Worm (Caenorhabditis elegans) whole organism, young adult: ENCODE results near the gene F32D1.8.
A peak's percentile ranks its signal among the peaks of the same experiment; 100 is the strongest.

Source experiments
- B0035.1 ChIP-seq: sonication (generic microtip); optimal IDR thresholded peaks from 2 replicates; lab custom pipeline; 2016; ENCODE audit warnings: missing genetic modification characterization, mild to moderate bottlenecking, missing compliant biosample characterization, missing genotype, missing genetic modification reagents
- D2030.7 ChIP-seq: fragments of 200-800 bp; sonication (Bioruptor generic); IDR thresholded peaks from 2 replicates; pipeline ENCODE4 v1.3.6; 2022; ENCODE audit warnings: missing genetic modification reagents, missing genetic modification characterization, missing compliant biosample characterization
- F10E7.11 ChIP-seq: sonication (generic microtip); optimal IDR thresholded peaks from 2 replicates; lab custom pipeline; 2017; ENCODE audit warnings: mild to moderate bottlenecking, missing genetic modification characterization, moderate library complexity, missing compliant biosample characterization
- F49E8.2 ChIP-seq: sonication (generic microtip); optimal IDR thresholded peaks from 3 replicates; lab custom pipeline; 2017; ENCODE audit warnings: missing genetic modification characterization, mild to moderate bottlenecking, missing compliant biosample characterization, antibody characterized with exemption, moderate library complexity; ENCODE audit not compliant: insufficient read depth
- F57A8.1 ChIP-seq: fragments of 200-800 bp; sonication (Bioruptor generic); optimal IDR thresholded peaks from 2 replicates; lab custom pipeline; 2018; ENCODE audit warnings: mild to moderate bottlenecking, missing genetic modification characterization, moderate library complexity, missing compliant biosample characterization
- Y67H2A.10 ChIP-seq: fragments of 200-800 bp; sonication (Bioruptor generic); conservative IDR thresholded peaks from 2 replicates; pipeline ENCODE4 v1.3.6; 2022; ENCODE audit warnings: missing genetic modification reagents, missing genetic modification characterization, missing compliant biosample characterization
- Y79H2A.3 ChIP-seq: fragments of 200-800 bp; sonication (Bioruptor generic); conservative IDR thresholded peaks from 2 replicates; pipeline ENCODE4 v1.3.6; 2022; ENCODE audit warnings: missing genetic modification reagents, missing genetic modification characterization, missing compliant biosample characterization
- ZK185.1 ChIP-seq: sonication (generic microtip); optimal IDR thresholded peaks from 2 replicates; lab custom pipeline; 2016; ENCODE audit warnings: mild to moderate bottlenecking, missing genetic modification characterization, missing compliant biosample characterization; ENCODE audit not compliant: poor library complexity, severe bottlenecking
- ama-1 ChIP-seq, 3 experiments: fragments of 150-350 bp in 1 of 3; sonication (generic microtip) in 2 of 3; optimal IDR thresholded peaks; 2 replicates each; lab custom pipeline; 2014 to 2018; ENCODE audit warnings: missing biosample characterization in 2 of 3, missing genetic modification characterization in 2 of 3, missing genetic modification reagents in 2 of 3
- aptf-3 ChIP-seq: fragments of 200-800 bp; sonication (Bioruptor generic); IDR thresholded peaks from 2 replicates; pipeline ENCODE4 v1.3.6; 2022; ENCODE audit warnings: missing genetic modification characterization, missing compliant biosample characterization
- athp-1 ChIP-seq: sonication (generic microtip); optimal IDR thresholded peaks from 2 replicates; lab custom pipeline; 2017; ENCODE audit warnings: mild to moderate bottlenecking, missing genetic modification characterization, missing compliant biosample characterization
- bed-2 ChIP-seq: fragments of 200-800 bp; sonication (Bioruptor generic); IDR thresholded peaks from 2 replicates; pipeline ENCODE4 v1.3.6; 2022; ENCODE audit warnings: missing genetic modification reagents, missing genetic modification characterization, missing compliant biosample characterization
- cebp-1 ChIP-seq, 2 experiments: fragments of 200-800 bp in 1 of 2; sonication (Bioruptor generic) in 1 of 2; sonication (generic microtip) in 1 of 2; IDR thresholded peaks in 1 of 2; optimal IDR thresholded peaks in 1 of 2; 2 replicates each; pipeline versions ENCODE4 v1.3.6 to Lab custom; 2017 to 2022; ENCODE audit warnings: missing compliant biosample characterization in 2 of 2, missing genetic modification characterization in 2 of 2, mild to moderate bottlenecking in 1 of 2, missing genetic modification reagents in 1 of 2, moderate library complexity in 1 of 2
- egrh-3 ChIP-seq: fragments of 200-800 bp; sonication (Bioruptor generic); IDR thresholded peaks from 2 replicates; pipeline ENCODE4 v1.3.6; 2022; ENCODE audit warnings: missing genetic modification reagents, missing genetic modification characterization, missing compliant biosample characterization
- ekl-4 ChIP-seq: fragments of 200-800 bp; sonication (Bioruptor generic); IDR thresholded peaks from 2 replicates; pipeline ENCODE4 v1.3.6; 2022; ENCODE audit warnings: missing genetic modification reagents, missing genetic modification characterization, missing compliant biosample characterization
- ets-4 ChIP-seq: fragments of 200-800 bp; sonication (Bioruptor generic); optimal IDR thresholded peaks from 2 replicates; lab custom pipeline; 2018; ENCODE audit warnings: mild to moderate bottlenecking, missing genetic modification characterization, missing compliant biosample characterization
- gei-17 ChIP-seq: fragments of 200-800 bp; sonication (Bioruptor generic); optimal IDR thresholded peaks from 2 replicates; lab custom pipeline; 2018; ENCODE audit warnings: mild to moderate bottlenecking, missing genetic modification characterization, missing compliant biosample characterization
- hmg-1.2 ChIP-seq: fragments of 200-800 bp; sonication (Bioruptor generic); IDR thresholded peaks from 2 replicates; pipeline ENCODE4 v1.3.6; 2022; ENCODE audit warnings: missing genetic modification reagents, missing genetic modification characterization, missing compliant biosample characterization
- hmg-20 ChIP-seq: fragments of 200-800 bp; sonication (Bioruptor generic); IDR thresholded peaks from 2 replicates; pipeline ENCODE4 v1.3.6; 2022; ENCODE audit warnings: missing genetic modification reagents, missing genetic modification characterization, missing compliant biosample characterization
- hrde-1 ChIP-seq: sonication (generic microtip); optimal IDR thresholded peaks from 2 replicates; lab custom pipeline; 2016; ENCODE audit warnings: missing genetic modification characterization, mild to moderate bottlenecking, missing compliant biosample characterization, moderate library complexity, missing genotype, missing genetic modification reagents, borderline replicate concordance
- lag-1 ChIP-seq: fragments of 200-800 bp; sonication (Bioruptor generic); IDR thresholded peaks from 2 replicates; pipeline ENCODE4 v1.3.6; 2022; ENCODE audit warnings: missing genetic modification reagents, missing genetic modification characterization, missing compliant biosample characterization
- lir-1 ChIP-seq: fragments of 200-800 bp; sonication (Bioruptor generic); conservative IDR thresholded peaks from 2 replicates; pipeline ENCODE4 v1.3.6; 2022; ENCODE audit warnings: missing genetic modification reagents, missing genetic modification characterization, missing compliant biosample characterization
- lsl-1 ChIP-seq: fragments of 200-800 bp; sonication (Bioruptor generic); optimal IDR thresholded peaks from 2 replicates; lab custom pipeline; 2018; ENCODE audit warnings: mild to moderate bottlenecking, missing genetic modification characterization, moderate library complexity, missing compliant biosample characterization
- madf-10 ChIP-seq: sonication (generic microtip); optimal IDR thresholded peaks from 2 replicates; lab custom pipeline; 2016; ENCODE audit warnings: mild to moderate bottlenecking, missing genetic modification characterization, missing compliant biosample characterization
- madf-6 ChIP-seq: fragments of 200-800 bp; sonication (Bioruptor generic); IDR thresholded peaks from 2 replicates; pipeline ENCODE4 v1.3.6; 2022; ENCODE audit warnings: missing genetic modification reagents, missing genetic modification characterization, missing compliant biosample characterization
- madf-8 ChIP-seq: fragments of 200-800 bp; sonication (Bioruptor generic); conservative IDR thresholded peaks from 2 replicates; pipeline ENCODE4 v1.3.6; 2022; ENCODE audit warnings: missing genetic modification reagents, missing genetic modification characterization, missing compliant biosample characterization
- mes-4 ChIP-seq: sonication (generic microtip); optimal IDR thresholded peaks from 2 replicates; lab custom pipeline; 2016; ENCODE audit warnings: missing genotype, missing genetic modification characterization, missing compliant biosample characterization
- nfya-1 ChIP-seq: sonication (generic microtip); optimal IDR thresholded peaks from 2 replicates; lab custom pipeline; 2017; ENCODE audit warnings: antibody characterized with exemption, missing compliant biosample characterization, missing genetic modification characterization, borderline replicate concordance; ENCODE audit not compliant: insufficient read depth
- nfya-2 ChIP-seq: fragments of 200-800 bp; sonication (Bioruptor generic); IDR thresholded peaks from 2 replicates; pipeline ENCODE4 v1.3.6; 2022; ENCODE audit warnings: missing genetic modification reagents, missing genetic modification characterization, missing compliant biosample characterization
- nfyb-1 ChIP-seq: fragments of 200-800 bp; sonication (Bioruptor generic); IDR thresholded peaks from 2 replicates; pipeline ENCODE4 v1.3.6; 2022; ENCODE audit warnings: missing genetic modification reagents, missing genetic modification characterization, missing compliant biosample characterization
- nhr-179 ChIP-seq: sonication (generic microtip); optimal IDR thresholded peaks from 2 replicates; lab custom pipeline; 2016; ENCODE audit warnings: mild to moderate bottlenecking, missing genetic modification characterization, missing compliant biosample characterization
- nhr-27 ChIP-seq: fragments of 200-800 bp; sonication (Bioruptor generic); optimal IDR thresholded peaks from 2 replicates; lab custom pipeline; 2018; ENCODE audit warnings: mild to moderate bottlenecking, missing genetic modification characterization, moderate library complexity, missing compliant biosample characterization
- rec-8 ChIP-seq, 2 experiments: sonication (generic microtip); optimal IDR thresholded peaks; 2 replicates each; lab custom pipeline; 2016; ENCODE audit warnings: mild to moderate bottlenecking in 2 of 2, missing genetic modification characterization in 2 of 2, missing genetic modification reagents in 2 of 2, missing genotype in 2 of 2, missing biosample characterization in 1 of 2, missing compliant biosample characterization in 1 of 2, moderate library complexity in 1 of 2
- rpc-1 ChIP-seq, 2 experiments: fragments of 150-350 bp in 1 of 2; sonication (generic microtip) in 1 of 2; optimal IDR thresholded peaks; 2 replicates each; lab custom pipeline; 2014 to 2018; ENCODE audit warnings: missing biosample characterization in 1 of 2, missing genetic modification characterization in 1 of 2, missing genetic modification reagents in 1 of 2, missing genotype in 1 of 2
- snpc-1.3 ChIP-seq: sonication (generic microtip); optimal IDR thresholded peaks from 2 replicates; lab custom pipeline; 2017; ENCODE audit warnings: missing genetic modification characterization, mild to moderate bottlenecking, missing compliant biosample characterization, antibody characterized with exemption, moderate library complexity, missing genotype, missing genetic modification reagents; ENCODE audit not compliant: insufficient read depth
- snpc-3.4 ChIP-seq: sonication (generic microtip); optimal IDR thresholded peaks from 2 replicates; lab custom pipeline; 2017; ENCODE audit warnings: missing genetic modification characterization, mild to moderate bottlenecking, missing compliant biosample characterization, antibody characterized with exemption, moderate library complexity, missing genotype, missing genetic modification reagents
- snpc-4 ChIP-seq, 5 experiments: fragments of 150-350 bp in 1 of 5; sonication (generic microtip) in 4 of 5; optimal IDR thresholded peaks; 2 replicates each; lab custom pipeline; 2014 to 2018; ENCODE audit warnings: missing genetic modification characterization in 5 of 5, missing biosample characterization in 3 of 5, antibody characterized with exemption in 2 of 5, mild to moderate bottlenecking in 2 of 5, missing compliant biosample characterization in 2 of 5, missing genotype in 2 of 5, moderate library complexity in 2 of 5, missing genetic modification reagents in 1 of 5
- sptf-2 ChIP-seq: fragments of 200-800 bp; sonication (Bioruptor generic); optimal IDR thresholded peaks from 2 replicates; lab custom pipeline; 2018; ENCODE audit warnings: mild to moderate bottlenecking, missing genetic modification characterization, missing compliant biosample characterization
- unc-62 ChIP-seq: fragments of 150-350 bp; optimal IDR thresholded peaks from 2 replicates; lab custom pipeline; 2014; ENCODE audit warnings: missing biosample characterization, missing genetic modification reagents, missing genetic modification characterization
- ztf-18 ChIP-seq: sonication (generic microtip); optimal IDR thresholded peaks from 2 replicates; lab custom pipeline; 2016; ENCODE audit warnings: missing genotype, mild to moderate bottlenecking, missing genetic modification characterization, missing compliant biosample characterization

Gene F32D1.8

ce11 chrV:4373656-4374055, 3.9 kb downstream of the F32D1.8 start:
- 0 out of 2 replicates have a peak, but pooled peaks have one; percentile 34 for TF ChIP-seq nfyb-1 (GFP tag; lab: Robert Waterston, UW)
- TF ChIP-seq nhr-179 (tag; lab: Kevin White, UChicago): no peak
- TF ChIP-seq snpc-3.4 (tag; lab: Kevin White, UChicago): peak; percentile 44
- no peak for TF ChIP-seq nhr-27
- no peak for TF ChIP-seq nfya-1 (tag; lab: Kevin White, UChicago)
- TF ChIP-seq Y67H2A.10: no peak
- peak; percentile 51 for TF ChIP-seq snpc-1.3 (tag; lab: Kevin White, UChicago)
- no peak for TF ChIP-seq unc-62 (GFP tag; lab: Kevin White, UChicago)
- no peak for TF ChIP-seq rpc-1 (optimal IDR thresholded peaks at IDR 0.05; lab: Kevin White, UChicago)
- TF ChIP-seq rpc-1 (tag; optimal IDR thresholded peaks at IDR 0.05; lab: Kevin White, UChicago): no peak
- no peak for TF ChIP-seq sptf-2 (GFP tag; lab: Kevin White, UChicago)
- TF ChIP-seq madf-10 (tag; lab: Kevin White, UChicago): no peak
- TF ChIP-seq F57A8.1: no peak
- TF ChIP-seq ama-1 (optimal IDR thresholded peaks at IDR 0.05; lab: Kevin White, UChicago): no peak
- peak; percentile 15 to 52 for TF ChIP-seq ama-1 (GFP tag; optimal IDR thresholded peaks at IDR 0.05; lab: Kevin White, UChicago)
- no peak for TF ChIP-seq B0035.1 (tag; lab: Kevin White, UChicago)
- TF ChIP-seq nfya-2 (GFP tag; lab: Robert Waterston, UW): no peak
- TF ChIP-seq bed-2: no peak
- no peak for TF ChIP-seq lag-1 (GFP tag; lab: Robert Waterston, UW)
- TF ChIP-seq ekl-4: 0 out of 2 replicates have a peak, but pooled peaks have one; percentile 44
- TF ChIP-seq ZK185.1 (tag; lab: Kevin White, UChicago): no peak
- TF ChIP-seq gei-17 (GFP tag; lab: Kevin White, UChicago): no peak
- TF ChIP-seq F49E8.2 (tag; lab: Kevin White, UChicago): peak; percentile 23
- TF ChIP-seq D2030.7 (GFP tag; lab: Robert Waterston, UW): 0 out of 2 replicates have a peak, but pooled peaks have one; percentile 28
- TF ChIP-seq hmg-1.2 (GFP tag; lab: Robert Waterston, UW): no peak
- no peak for TF ChIP-seq hmg-20 (GFP tag; lab: Robert Waterston, UW)
- TF ChIP-seq aptf-3 (GFP tag; lab: Robert Waterston, UW): no peak
- TF ChIP-seq F10E7.11 (tag; lab: Kevin White, UChicago): no peak
- no peak for TF ChIP-seq ets-4
- peak; percentile 14 for TF ChIP-seq lsl-1
- no peak for TF ChIP-seq cebp-1 (GFP tag; IDR thresholded peaks at IDR 0.05; lab: Robert Waterston, UW)
- TF ChIP-seq cebp-1 (tag; optimal IDR thresholded peaks at IDR 0.05; lab: Kevin White, UChicago): peak; percentile 14
- peak; percentile 15 for TF ChIP-seq hrde-1 (tag; lab: Kevin White, UChicago)
- no peak for TF ChIP-seq egrh-3 (GFP tag; lab: Robert Waterston, UW)
- peak; percentile 59 for TF ChIP-seq madf-6 (GFP tag; lab: Robert Waterston, UW)
- peak; percentile 35 for TF ChIP-seq athp-1 (tag; lab: Kevin White, UChicago)
- no peak for TF ChIP-seq lir-1 (GFP tag; lab: Robert Waterston, UW)
- no peak for TF ChIP-seq mes-4 (tag; lab: Kevin White, UChicago)
- no peak for TF ChIP-seq ztf-18
- TF ChIP-seq rec-8 (tag; optimal IDR thresholded peaks at IDR 0.05; lab: Kevin White, UChicago): peak in 1 of 2 experiments; percentile 24
- TF ChIP-seq Y79H2A.3 (GFP tag; lab: Robert Waterston, UW): peak; percentile 76; the same call in 1 of the 2 replicates
- TF ChIP-seq snpc-4 (GFP tag; optimal IDR thresholded peaks at IDR 0.05; lab: Kevin White, UChicago): no peak
- TF ChIP-seq snpc-4 (tag; optimal IDR thresholded peaks at IDR 0.05; lab: Kevin White, UChicago): peak in 1 of 4 experiments; percentile 0
- TF ChIP-seq madf-8 (GFP tag; lab: Robert Waterston, UW): 0 out of 2 replicates have a peak, but pooled peaks have one; percentile 14
